Fruit fly (Drosophila melanogaster) whole organism, embryonic: ENCODE data around the gene CG43121.
A peak's percentile ranks its signal among the peaks of the same experiment; 100 is the strongest.

Experiments
- B-H2 ChIP-seq: fragments of 200-800 bp; sonication (Bioruptor generic); optimal IDR thresholded peaks from 2 replicates; lab custom pipeline; 2018; ENCODE audit warnings: missing biosample characterization, mild to moderate bottlenecking, missing genetic modification characterization
- BtbVII ChIP-seq: fragments of 200-800 bp; sonication (Bioruptor generic); optimal IDR thresholded peaks from 3 replicates; lab custom pipeline; 2017; ENCODE audit warnings: missing biosample characterization, mild to moderate bottlenecking, missing genetic modification characterization
- CG1024 ChIP-seq: fragments of 200-800 bp; sonication (Bioruptor generic); IDR thresholded peaks from 2 replicates; pipeline ENCODE4 v1.3.6; 2022; ENCODE audit warnings: missing biosample characterization, missing genetic modification characterization
- CG10462 ChIP-seq: fragments of 200-800 bp; sonication (Bioruptor generic); optimal IDR thresholded peaks from 2 replicates; lab custom pipeline; 2016; ENCODE audit warnings: missing biosample characterization, missing genetic modification characterization
- CG10959 ChIP-seq: fragments of 200-800 bp; sonication (Bioruptor generic); IDR thresholded peaks from 2 replicates; pipeline ENCODE4 v1.3.6; 2022; ENCODE audit warnings: missing biosample characterization, missing genetic modification characterization
- CG11093 ChIP-seq: fragments of 200-800 bp; sonication (Bioruptor generic); IDR thresholded peaks from 3 replicates; pipeline ENCODE4 v1.3.6; 2022; ENCODE audit warnings: missing biosample characterization, missing genetic modification characterization
- CG13424 ChIP-seq: fragments of 200-800 bp; sonication (Bioruptor generic); optimal IDR thresholded peaks from 2 replicates; lab custom pipeline; 2019; ENCODE audit warnings: missing biosample characterization, mild to moderate bottlenecking, missing genetic modification characterization, moderate library complexity
- CG15601 ChIP-seq: fragments of 200-800 bp; sonication (Bioruptor generic); optimal IDR thresholded peaks from 3 replicates; lab custom pipeline; 2019; ENCODE audit warnings: missing biosample characterization, mild to moderate bottlenecking, missing genetic modification characterization, moderate library complexity
- CG1647 ChIP-seq: fragments of 200-800 bp; sonication (Bioruptor generic); optimal IDR thresholded peaks from 3 replicates; lab custom pipeline; 2016; ENCODE audit warnings: missing biosample characterization, missing genetic modification characterization
- CG18262 ChIP-seq: fragments of 200-800 bp; optimal IDR thresholded peaks from 3 replicates; lab custom pipeline; 2019; ENCODE audit warnings: missing biosample characterization, mild to moderate bottlenecking, missing genetic modification characterization, moderate library complexity
- CG18599 ChIP-seq: fragments of 200-800 bp; sonication (Bioruptor generic); optimal IDR thresholded peaks from 3 replicates; lab custom pipeline; 2017; ENCODE audit warnings: missing biosample characterization, missing genetic modification characterization, mild to moderate bottlenecking, moderate library complexity, missing genetic modification reagents
- CG3281 ChIP-seq: fragments of 200-800 bp; sonication (Bioruptor generic); optimal IDR thresholded peaks from 3 replicates; lab custom pipeline; 2017; ENCODE audit warnings: missing biosample characterization, mild to moderate bottlenecking, missing genetic modification characterization
- CG7271 ChIP-seq: fragments of 200-800 bp; sonication (Bioruptor generic); optimal IDR thresholded peaks from 2 replicates; lab custom pipeline; 2018; ENCODE audit warnings: missing biosample characterization, mild to moderate bottlenecking, missing genetic modification characterization, moderate library complexity
- CG7987 ChIP-seq: fragments of 200-800 bp; sonication (Bioruptor generic); optimal IDR thresholded peaks from 2 replicates; lab custom pipeline; 2018; ENCODE audit warnings: missing biosample characterization, mild to moderate bottlenecking, missing genetic modification characterization, moderate library complexity
- CG8290 ChIP-seq, 3 experiments: fragments of 200-800 bp; sonication (Bioruptor generic); optimal IDR thresholded peaks; 2 replicates each; lab custom pipeline; 2016 to 2019; ENCODE audit warnings: missing biosample characterization in 3 of 3, missing genetic modification characterization in 3 of 3, mild to moderate bottlenecking in 2 of 3, moderate library complexity in 1 of 3
- CG9817 ChIP-seq: fragments of 200-800 bp; sonication (Bioruptor generic); optimal IDR thresholded peaks from 2 replicates; lab custom pipeline; 2018; ENCODE audit warnings: missing biosample characterization, mild to moderate bottlenecking, missing genetic modification characterization, moderate library complexity
- CTCF ChIP-seq: fragments of 200-800 bp; sonication (Bioruptor generic); optimal IDR thresholded peaks from 2 replicates; lab custom pipeline; 2017; ENCODE audit warnings: missing biosample characterization, mild to moderate bottlenecking, missing genetic modification characterization, moderate library complexity
- CrebB ChIP-seq: fragments of 200-800 bp; sonication (Bioruptor generic); optimal IDR thresholded peaks from 3 replicates; lab custom pipeline; 2018; ENCODE audit warnings: missing biosample characterization, mild to moderate bottlenecking, missing genetic modification characterization
- Dp ChIP-seq: fragments of 200-800 bp; sonication (Bioruptor generic); optimal IDR thresholded peaks from 2 replicates; lab custom pipeline; 2018; ENCODE audit warnings: missing biosample characterization, mild to moderate bottlenecking, missing genetic modification characterization, moderate library complexity
- Fer1 ChIP-seq: fragments of 200-800 bp; sonication (Bioruptor generic); optimal IDR thresholded peaks from 2 replicates; lab custom pipeline; 2017; ENCODE audit warnings: missing biosample characterization, mild to moderate bottlenecking, missing genetic modification characterization
- Myb ChIP-seq: fragments of 200-800 bp; sonication (Bioruptor generic); optimal IDR thresholded peaks from 2 replicates; lab custom pipeline; 2016; ENCODE audit warnings: missing biosample characterization, missing genetic modification characterization
- Scr ChIP-seq: fragments of 200-800 bp; sonication (Bioruptor generic); IDR thresholded peaks from 2 replicates; pipeline ENCODE4 v1.3.6; 2022; ENCODE audit warnings: missing biosample characterization, missing genetic modification characterization; ENCODE audit not compliant: partially characterized antibody
- Sin3A ChIP-seq: fragments of >200 bp; optimal IDR thresholded peaks from 2 replicates; lab custom pipeline; 2018
- ab ChIP-seq: fragments of 200-800 bp; sonication (Bioruptor generic); optimal IDR thresholded peaks from 2 replicates; lab custom pipeline; 2016; ENCODE audit warnings: missing biosample characterization, missing genetic modification characterization
- al ChIP-seq: fragments of 200-800 bp; sonication (Bioruptor generic); IDR thresholded peaks from 2 replicates; pipeline ENCODE4 v1.3.6; 2022; ENCODE audit warnings: missing biosample characterization, missing genetic modification characterization
- bab2 ChIP-seq: fragments of 200-800 bp; sonication (Bioruptor generic); optimal IDR thresholded peaks from 2 replicates; lab custom pipeline; 2016; ENCODE audit warnings: missing biosample characterization, missing genetic modification characterization
- bcd ChIP-seq: fragments of 200-800 bp; sonication (Bioruptor generic); optimal IDR thresholded peaks from 2 replicates; lab custom pipeline; 2017; ENCODE audit warnings: missing biosample characterization, mild to moderate bottlenecking, missing genetic modification characterization
- chif ChIP-seq, 2 experiments: fragments of 200-800 bp; sonication (Bioruptor generic); optimal IDR thresholded peaks; 3 replicates each; lab custom pipeline; 2016; ENCODE audit warnings: missing biosample characterization in 2 of 2, missing genetic modification characterization in 2 of 2
- chn ChIP-seq: fragments of 200-800 bp; sonication (Bioruptor generic); optimal IDR thresholded peaks from 2 replicates; lab custom pipeline; 2016; ENCODE audit warnings: missing biosample characterization, missing genetic modification characterization
- ci ChIP-seq: fragments of 200-800 bp; sonication (Bioruptor generic); IDR thresholded peaks from 3 replicates; pipeline ENCODE4 v1.3.6; 2022; ENCODE audit warnings: missing biosample characterization, missing genetic modification characterization
- dati ChIP-seq: fragments of 200-800 bp; sonication (Bioruptor generic); IDR thresholded peaks from 2 replicates; pipeline ENCODE4 v1.3.6; 2022; ENCODE audit warnings: missing biosample characterization, missing genetic modification characterization
- dimm ChIP-seq: fragments of 200-800 bp; sonication (Bioruptor generic); IDR thresholded peaks from 2 replicates; pipeline ENCODE4 v1.3.6; 2022; ENCODE audit warnings: missing biosample characterization, missing genetic modification characterization
- dm ChIP-seq: fragments of 200-800 bp; sonication (Bioruptor generic); optimal IDR thresholded peaks from 3 replicates; lab custom pipeline; 2016; ENCODE audit warnings: missing biosample characterization, missing genetic modification characterization
- dpn ChIP-seq, 2 experiments: fragments of 200-800 bp; sonication (Bioruptor generic); optimal IDR thresholded peaks; 3 replicates each; lab custom pipeline; 2016; ENCODE audit warnings: missing biosample characterization in 2 of 2, missing genetic modification characterization in 2 of 2
- emc ChIP-seq: fragments of 200-800 bp; sonication (Bioruptor generic); optimal IDR thresholded peaks from 2 replicates; lab custom pipeline; 2016; ENCODE audit warnings: missing biosample characterization, missing genetic modification characterization
- ftz-f1 ChIP-seq: fragments of 200-800 bp; sonication (Bioruptor generic); optimal IDR thresholded peaks from 2 replicates; lab custom pipeline; 2016; ENCODE audit warnings: missing biosample characterization, missing genetic modification characterization
- h ChIP-seq: fragments of >200 bp; optimal IDR thresholded peaks from 2 replicates; lab custom pipeline; 2017
- ham ChIP-seq: fragments of 200-800 bp; sonication (Bioruptor generic); IDR thresholded peaks from 2 replicates; pipeline ENCODE4 v1.3.6; 2022; ENCODE audit warnings: missing biosample characterization, missing genetic modification characterization
- jing ChIP-seq: fragments of 200-800 bp; sonication (Bioruptor generic); optimal IDR thresholded peaks from 2 replicates; lab custom pipeline; 2018; ENCODE audit warnings: missing biosample characterization, mild to moderate bottlenecking, missing genetic modification characterization
- lbe ChIP-seq: fragments of 200-800 bp; sonication (Bioruptor generic); optimal IDR thresholded peaks from 2 replicates; lab custom pipeline; 2016; ENCODE audit warnings: missing biosample characterization, mild to moderate bottlenecking, missing genetic modification characterization
- lmd ChIP-seq: fragments of 200-800 bp; sonication (Bioruptor generic); IDR thresholded peaks from 2 replicates; pipeline ENCODE4 v1.3.6; 2022; ENCODE audit warnings: missing biosample characterization, missing genetic modification characterization
- nerfin-2 ChIP-seq: fragments of 200-800 bp; sonication (Bioruptor generic); IDR thresholded peaks from 2 replicates; pipeline ENCODE4 v1.3.6; 2022; ENCODE audit warnings: missing biosample characterization, missing genetic modification characterization; ENCODE audit not compliant: partially characterized antibody
- oc ChIP-seq: fragments of 200-800 bp; sonication (Bioruptor generic); optimal IDR thresholded peaks from 2 replicates; lab custom pipeline; 2018; ENCODE audit warnings: missing biosample characterization, mild to moderate bottlenecking, missing genetic modification characterization, moderate library complexity
- pros ChIP-seq: fragments of 200-800 bp; sonication (Bioruptor generic); optimal IDR thresholded peaks from 3 replicates; lab custom pipeline; 2019; ENCODE audit warnings: missing biosample characterization, mild to moderate bottlenecking, missing genetic modification characterization, moderate library complexity
- rib ChIP-seq: fragments of 200-800 bp; sonication (Bioruptor generic); IDR thresholded peaks from 2 replicates; pipeline ENCODE4 v1.3.6; 2022; ENCODE audit warnings: missing biosample characterization, missing genetic modification characterization
- sc ChIP-seq, 3 experiments: fragments of >200 bp in 2 of 3; fragments of 200-800 bp in 1 of 3; sonication (Bioruptor generic) in 1 of 3; optimal IDR thresholded peaks; 2 replicates in 2 of 3; 3 replicates in 1 of 3; lab custom pipeline; 2017; ENCODE audit warnings: mild to moderate bottlenecking in 1 of 3, missing biosample characterization in 1 of 3, missing genetic modification characterization in 1 of 3, missing genetic modification reagents in 1 of 3
- schlank ChIP-seq: fragments of 200-800 bp; sonication (Bioruptor generic); optimal IDR thresholded peaks from 2 replicates; lab custom pipeline; 2018; ENCODE audit warnings: missing biosample characterization, mild to moderate bottlenecking, missing genetic modification characterization
- sna ChIP-seq: fragments of 200-800 bp; sonication (Bioruptor generic); IDR thresholded peaks from 2 replicates; pipeline ENCODE4 v1.3.6; 2022; ENCODE audit warnings: missing biosample characterization, missing genetic modification characterization; ENCODE audit not compliant: partially characterized antibody
- tgo ChIP-seq: fragments of 200-800 bp; sonication (Bioruptor generic); IDR thresholded peaks from 3 replicates; pipeline ENCODE4 v1.3.6; 2022; ENCODE audit warnings: missing biosample characterization, missing genetic modification characterization
- trh ChIP-seq: fragments of 200-800 bp; sonication (Bioruptor generic); optimal IDR thresholded peaks from 2 replicates; lab custom pipeline; 2016; ENCODE audit warnings: missing biosample characterization, missing genetic modification characterization
- wor ChIP-seq: fragments of 200-800 bp; sonication (Bioruptor generic); IDR thresholded peaks from 2 replicates; pipeline ENCODE4 v1.3.6; 2022; ENCODE audit warnings: missing biosample characterization, missing genetic modification characterization
- zfh1 ChIP-seq: fragments of 200-800 bp; sonication (Bioruptor generic); IDR thresholded peaks from 3 replicates; pipeline ENCODE4 v1.3.6; 2022; ENCODE audit warnings: missing biosample characterization, missing genetic modification characterization

CG43121 gene

DNA sequence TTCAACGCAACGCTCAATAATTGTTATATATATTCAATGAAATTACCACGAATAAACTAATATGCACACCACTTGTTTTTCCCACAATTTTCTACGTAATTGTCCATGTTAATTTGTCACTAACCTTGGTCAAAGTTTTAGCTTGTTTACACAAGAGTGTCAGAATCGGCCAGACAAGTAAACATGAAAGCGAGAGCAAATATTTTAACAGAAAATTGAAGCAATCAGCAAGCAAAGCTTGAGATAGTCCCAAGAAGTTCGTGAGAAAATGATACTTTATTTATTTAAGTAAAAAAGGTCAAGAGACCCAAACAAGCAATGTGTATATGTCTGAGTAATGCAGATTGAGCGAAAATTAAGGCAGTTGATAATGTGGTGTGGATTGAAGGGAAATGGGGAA, 35.8 kb upstream of the CG43121 start (continued):
- no peak for TF ChIP-seq CG11093 (GFP tag; lab: Robert Waterston, UW)
- TF ChIP-seq CG10462 (GFP tag; lab: Kevin White, UChicago) = peak; percentile 3
- no peak for TF ChIP-seq dati (GFP tag; lab: Robert Waterston, UW)
- TF ChIP-seq trh (GFP tag; lab: Kevin White, UChicago) = peak; percentile 40
- TF ChIP-seq Sin3A = no peak
- TF ChIP-seq tgo = 0 out of 3 replicates have a peak, but pooled peaks have one; percentile 19
- no peak for TF ChIP-seq ftz-f1 (GFP tag; lab: Kevin White, UChicago)
- peak; percentile 25 for TF ChIP-seq CG9817
- peak; percentile 4 for TF ChIP-seq oc (tag; lab: Kevin White, UChicago)
- TF ChIP-seq zfh1 (GFP tag; lab: Robert Waterston, UW) = no peak
- TF ChIP-seq CTCF (GFP tag; lab: Kevin White, UChicago) = no peak
- no peak for TF ChIP-seq Dp (GFP tag; lab: Kevin White, UChicago)
- TF ChIP-seq CG10959 (GFP tag; lab: Robert Waterston, UW) = no peak
- peak; percentile 64 for TF ChIP-seq CG18599 (GFP tag; lab: Kevin White, UChicago)
- TF ChIP-seq Scr (GFP tag; lab: Robert Waterston, UW) = no peak
- peak; percentile 23 for TF ChIP-seq CrebB
- TF ChIP-seq ham (GFP tag; lab: Robert Waterston, UW) = no peak
- no peak for TF ChIP-seq al (GFP tag; lab: Robert Waterston, UW)
- no peak for TF ChIP-seq pros
- peak in 1 of 2 experiments; percentile 38 for TF ChIP-seq dpn (GFP tag; optimal IDR thresholded peaks at IDR 0.05; lab: Kevin White, UChicago)
- no peak for TF ChIP-seq rib
- TF ChIP-seq CG1024 (GFP tag; lab: Robert Waterston, UW) = no peak
- TF ChIP-seq sc (optimal IDR thresholded peaks at IDR 0.05; lab: Kevin White, UChicago) = no peak
- TF ChIP-seq sc (GFP tag; optimal IDR thresholded peaks at IDR 0.05; lab: Kevin White, UChicago) = peak; percentile 38
- TF ChIP-seq B-H2 (GFP tag; lab: Kevin White, UChicago) = peak; percentile 36
- no peak for TF ChIP-seq dm (GFP tag; lab: Kevin White, UChicago)
- no peak for TF ChIP-seq emc (GFP tag; lab: Kevin White, UChicago)
- TF ChIP-seq ci (GFP tag; lab: Robert Waterston, UW) = 0 out of 3 replicates have a peak, but pooled peaks have one; percentile 43
- peak; percentile 65 for TF ChIP-seq CG3281 (GFP tag; lab: Kevin White, UChicago)
- no peak for TF ChIP-seq sna (GFP tag; lab: Robert Waterston, UW)
- TF ChIP-seq CG15601 (tag; lab: Kevin White, UChicago) = peak; percentile 22
- TF ChIP-seq lmd = no peak
- TF ChIP-seq bab2 = peak; percentile 71
- TF ChIP-seq chn (GFP tag; lab: Kevin White, UChicago) = no peak
- TF ChIP-seq dimm = no peak
- TF ChIP-seq bcd (GFP tag; lab: Kevin White, UChicago) = peak; percentile 18
- peak; percentile 53 for TF ChIP-seq CG1647 (GFP tag; lab: Kevin White, UChicago)
- TF ChIP-seq h = no peak
- TF ChIP-seq CG8290 (GFP tag; optimal IDR thresholded peaks at IDR 0.05; lab: Kevin White, UChicago) = no peak
- TF ChIP-seq CG8290 (tag; optimal IDR thresholded peaks at IDR 0.05; lab: Kevin White, UChicago) = peak in 1 of 2 experiments; percentile 71
- no peak for TF ChIP-seq nerfin-2 (GFP tag; lab: Robert Waterston, UW)
- no peak for TF ChIP-seq ab (GFP tag; lab: Kevin White, UChicago)
- TF ChIP-seq Myb = no peak
- TF ChIP-seq CG13424 = peak; percentile 6
- TF ChIP-seq CG7987 (GFP tag; lab: Kevin White, UChicago) = peak; percentile 69
- peak in 1 of 2 experiments; percentile 64 for TF ChIP-seq chif (GFP tag; optimal IDR thresholded peaks at IDR 0.05; lab: Kevin White, UChicago)
- TF ChIP-seq jing (GFP tag; lab: Kevin White, UChicago) = no peak
- TF ChIP-seq Fer1 = peak; percentile 64
- no peak for TF ChIP-seq wor
- TF ChIP-seq schlank (tag; lab: Kevin White, UChicago) = peak; percentile 69
- peak; percentile 54 for TF ChIP-seq BtbVII (GFP tag; lab: Kevin White, UChicago)
- peak; percentile 44 for TF ChIP-seq lbe (GFP tag; lab: Kevin White, UChicago)
- no peak for TF ChIP-seq CG18262 (tag; lab: Kevin White, UChicago)
- TF ChIP-seq CG7271 = no peak
